Worm (Caenorhabditis elegans) whole organism, young adult: Measurements from ENCODE around the gene C55A6.7.

Experiments used
- B0035.1 ChIP-seq: sonication (generic microtip); optimal IDR thresholded peaks from 2 replicates; lab custom pipeline; 2016; ENCODE audit warnings: missing genetic modification characterization, mild to moderate bottlenecking, missing compliant biosample characterization, missing genotype, missing genetic modification reagents
- B0261.1 ChIP-seq: sonication (generic microtip); optimal IDR thresholded peaks from 2 replicates; lab custom pipeline; 2016; ENCODE audit warnings: mild to moderate bottlenecking, missing genetic modification characterization, moderate library complexity, missing compliant biosample characterization
- C06A6.2 ChIP-seq: fragments of 200-800 bp; sonication (Bioruptor generic); conservative IDR thresholded peaks from 2 replicates; pipeline ENCODE4 v1.3.6; 2022; ENCODE audit warnings: missing genetic modification characterization, missing compliant biosample characterization
- F10E7.11 ChIP-seq: sonication (generic microtip); optimal IDR thresholded peaks from 2 replicates; lab custom pipeline; 2017; ENCODE audit warnings: mild to moderate bottlenecking, missing genetic modification characterization, moderate library complexity, missing compliant biosample characterization
- F23B12.7 ChIP-seq: sonication (generic microtip); optimal IDR thresholded peaks from 2 replicates; lab custom pipeline; 2017; ENCODE audit warnings: missing genetic modification characterization, mild to moderate bottlenecking, missing compliant biosample characterization, antibody characterized with exemption, moderate library complexity; ENCODE audit not compliant: insufficient read depth
- F57C9.4 ChIP-seq: sonication (generic microtip); optimal IDR thresholded peaks from 2 replicates; lab custom pipeline; 2017; ENCODE audit warnings: mild to moderate bottlenecking, missing genetic modification characterization, missing compliant biosample characterization
- K11D2.4 ChIP-seq: fragments of 200-800 bp; sonication (Bioruptor generic); IDR thresholded peaks from 2 replicates; pipeline ENCODE4 v1.3.6; 2022; ENCODE audit warnings: missing genetic modification reagents, missing genetic modification characterization, missing compliant biosample characterization
- Y53G8AR.9 ChIP-seq: fragments of 200-800 bp; sonication (Bioruptor generic); conservative IDR thresholded peaks from 2 replicates; pipeline ENCODE4 v1.3.6; 2022; ENCODE audit warnings: missing genetic modification reagents, missing genetic modification characterization, missing compliant biosample characterization
- Y79H2A.3 ChIP-seq: fragments of 200-800 bp; sonication (Bioruptor generic); conservative IDR thresholded peaks from 2 replicates; pipeline ENCODE4 v1.3.6; 2022; ENCODE audit warnings: missing genetic modification reagents, missing genetic modification characterization, missing compliant biosample characterization
- aptf-3 ChIP-seq: fragments of 200-800 bp; sonication (Bioruptor generic); IDR thresholded peaks from 2 replicates; pipeline ENCODE4 v1.3.6; 2022; ENCODE audit warnings: missing genetic modification characterization, missing compliant biosample characterization
- attf-5 ChIP-seq: fragments of 200-800 bp; sonication (Bioruptor generic); optimal IDR thresholded peaks from 2 replicates; lab custom pipeline; 2018; ENCODE audit warnings: mild to moderate bottlenecking, missing genetic modification characterization, missing compliant biosample characterization
- bed-2 ChIP-seq: fragments of 200-800 bp; sonication (Bioruptor generic); IDR thresholded peaks from 2 replicates; pipeline ENCODE4 v1.3.6; 2022; ENCODE audit warnings: missing genetic modification reagents, missing genetic modification characterization, missing compliant biosample characterization
- cebp-1 ChIP-seq, 2 experiments: fragments of 200-800 bp in 1 of 2; sonication (Bioruptor generic) in 1 of 2; sonication (generic microtip) in 1 of 2; IDR thresholded peaks in 1 of 2; optimal IDR thresholded peaks in 1 of 2; 2 replicates each; pipeline versions ENCODE4 v1.3.6 to Lab custom; 2017 to 2022; ENCODE audit warnings: missing compliant biosample characterization in 2 of 2, missing genetic modification characterization in 2 of 2, mild to moderate bottlenecking in 1 of 2, missing genetic modification reagents in 1 of 2, moderate library complexity in 1 of 2
- cebp-2 ChIP-seq: fragments of 200-800 bp; sonication (Bioruptor generic); IDR thresholded peaks from 2 replicates; pipeline ENCODE4 v1.3.6; 2022; ENCODE audit warnings: missing genetic modification characterization, missing compliant biosample characterization
- ceh-27 ChIP-seq: fragments of 200-800 bp; sonication (Bioruptor generic); optimal IDR thresholded peaks from 2 replicates; lab custom pipeline; 2018; ENCODE audit warnings: mild to moderate bottlenecking, missing genetic modification characterization, moderate library complexity, missing compliant biosample characterization
- ceh-40 ChIP-seq: fragments of 200-800 bp; sonication (Bioruptor generic); IDR thresholded peaks from 2 replicates; pipeline ENCODE4 v1.3.6; 2022; ENCODE audit warnings: missing genetic modification characterization, missing compliant biosample characterization
- ceh-58 ChIP-seq: fragments of 200-800 bp; sonication (Bioruptor generic); IDR thresholded peaks from 2 replicates; pipeline ENCODE4 v1.3.6; 2022; ENCODE audit warnings: missing genetic modification characterization, missing compliant biosample characterization
- ceh-79 ChIP-seq: sonication (generic microtip); optimal IDR thresholded peaks from 2 replicates; lab custom pipeline; 2017; ENCODE audit warnings: mild to moderate bottlenecking, missing genetic modification characterization, missing compliant biosample characterization
- ceh-91 ChIP-seq: fragments of 200-800 bp; sonication (Bioruptor generic); IDR thresholded peaks from 2 replicates; pipeline ENCODE4 v1.3.6; 2022; ENCODE audit warnings: missing genetic modification reagents, missing genetic modification characterization, missing compliant biosample characterization
- efl-1 ChIP-seq: fragments of 150-350 bp; optimal IDR thresholded peaks from 2 replicates; lab custom pipeline; 2014; ENCODE audit warnings: missing biosample characterization, missing genetic modification reagents, missing genetic modification characterization
- egl-18 ChIP-seq: fragments of 200-800 bp; sonication (Bioruptor generic); IDR thresholded peaks from 2 replicates; pipeline ENCODE4 v1.3.6; 2022; ENCODE audit warnings: missing genetic modification reagents, missing genetic modification characterization, missing compliant biosample characterization
- gei-17 ChIP-seq: fragments of 200-800 bp; sonication (Bioruptor generic); optimal IDR thresholded peaks from 2 replicates; lab custom pipeline; 2018; ENCODE audit warnings: mild to moderate bottlenecking, missing genetic modification characterization, missing compliant biosample characterization
- hlh-26 ChIP-seq: fragments of 200-800 bp; sonication (Bioruptor generic); conservative IDR thresholded peaks from 2 replicates; pipeline ENCODE4 v1.3.6; 2022; ENCODE audit warnings: missing genetic modification reagents, missing genetic modification characterization, missing compliant biosample characterization
- hmg-20 ChIP-seq: fragments of 200-800 bp; sonication (Bioruptor generic); IDR thresholded peaks from 2 replicates; pipeline ENCODE4 v1.3.6; 2022; ENCODE audit warnings: missing genetic modification reagents, missing genetic modification characterization, missing compliant biosample characterization
- let-526 ChIP-seq: fragments of 200-800 bp; sonication (Bioruptor generic); IDR thresholded peaks from 2 replicates; pipeline ENCODE4 v1.3.6; 2022; ENCODE audit warnings: missing genetic modification reagents, missing genetic modification characterization, missing compliant biosample characterization
- lin-54 ChIP-seq: fragments of 200-800 bp; sonication (Bioruptor generic); optimal IDR thresholded peaks from 2 replicates; lab custom pipeline; 2018; ENCODE audit warnings: mild to moderate bottlenecking, missing genetic modification characterization, missing compliant biosample characterization
- lsy-27 ChIP-seq: sonication (generic microtip); optimal IDR thresholded peaks from 2 replicates; lab custom pipeline; 2017; ENCODE audit warnings: missing genetic modification characterization, mild to moderate bottlenecking, missing compliant biosample characterization, antibody characterized with exemption, missing genotype, borderline replicate concordance; ENCODE audit not compliant: insufficient read depth
- madf-10 ChIP-seq: sonication (generic microtip); optimal IDR thresholded peaks from 2 replicates; lab custom pipeline; 2016; ENCODE audit warnings: mild to moderate bottlenecking, missing genetic modification characterization, missing compliant biosample characterization
- mel-28 ChIP-seq: sonication (generic microtip); optimal IDR thresholded peaks from 2 replicates; lab custom pipeline; 2016; ENCODE audit warnings: borderline replicate concordance, mild to moderate bottlenecking, missing genetic modification characterization, missing compliant biosample characterization
- mes-4 ChIP-seq: sonication (generic microtip); optimal IDR thresholded peaks from 2 replicates; lab custom pipeline; 2016; ENCODE audit warnings: missing genotype, missing genetic modification characterization, missing compliant biosample characterization
- nfya-1 ChIP-seq: sonication (generic microtip); optimal IDR thresholded peaks from 2 replicates; lab custom pipeline; 2017; ENCODE audit warnings: antibody characterized with exemption, missing compliant biosample characterization, missing genetic modification characterization, borderline replicate concordance; ENCODE audit not compliant: insufficient read depth
- nhr-120 ChIP-seq: fragments of 200-800 bp; sonication (Bioruptor generic); IDR thresholded peaks from 2 replicates; pipeline ENCODE4 v1.3.6; 2022; ENCODE audit warnings: missing genetic modification characterization, missing compliant biosample characterization
- nhr-179 ChIP-seq: sonication (generic microtip); optimal IDR thresholded peaks from 2 replicates; lab custom pipeline; 2016; ENCODE audit warnings: mild to moderate bottlenecking, missing genetic modification characterization, missing compliant biosample characterization
- nhr-27 ChIP-seq: fragments of 200-800 bp; sonication (Bioruptor generic); optimal IDR thresholded peaks from 2 replicates; lab custom pipeline; 2018; ENCODE audit warnings: mild to moderate bottlenecking, missing genetic modification characterization, moderate library complexity, missing compliant biosample characterization
- nhr-90 ChIP-seq: sonication (generic microtip); optimal IDR thresholded peaks from 2 replicates; lab custom pipeline; 2016; ENCODE audit warnings: missing genotype, mild to moderate bottlenecking, missing genetic modification characterization, missing compliant biosample characterization
- pbrm-1 ChIP-seq: fragments of 200-800 bp; sonication (Bioruptor generic); IDR thresholded peaks from 2 replicates; pipeline ENCODE4 v1.3.6; 2022; ENCODE audit warnings: missing genetic modification reagents, missing genetic modification characterization, missing compliant biosample characterization
- rec-8 ChIP-seq, 2 experiments: sonication (generic microtip); optimal IDR thresholded peaks; 2 replicates each; lab custom pipeline; 2016; ENCODE audit warnings: mild to moderate bottlenecking in 2 of 2, missing genetic modification characterization in 2 of 2, missing genetic modification reagents in 2 of 2, missing genotype in 2 of 2, missing biosample characterization in 1 of 2, missing compliant biosample characterization in 1 of 2, moderate library complexity in 1 of 2
- rpc-1 ChIP-seq, 2 experiments: fragments of 150-350 bp in 1 of 2; sonication (generic microtip) in 1 of 2; optimal IDR thresholded peaks; 2 replicates each; lab custom pipeline; 2014 to 2018; ENCODE audit warnings: missing biosample characterization in 1 of 2, missing genetic modification characterization in 1 of 2, missing genetic modification reagents in 1 of 2, missing genotype in 1 of 2
- sdz-38 ChIP-seq: sonication (generic microtip); optimal IDR thresholded peaks from 2 replicates; lab custom pipeline; 2016; ENCODE audit warnings: missing genotype, missing genetic modification characterization, missing compliant biosample characterization
- somi-1 ChIP-seq: fragments of 200-800 bp; sonication (Bioruptor generic); optimal IDR thresholded peaks from 2 replicates; lab custom pipeline; 2018; ENCODE audit warnings: mild to moderate bottlenecking, missing genetic modification characterization, missing compliant biosample characterization
- tlf-1 ChIP-seq: fragments of 200-800 bp; sonication (Bioruptor generic); optimal IDR thresholded peaks from 2 replicates; lab custom pipeline; 2018; ENCODE audit warnings: mild to moderate bottlenecking, missing genetic modification characterization, missing compliant biosample characterization
- xnd-1 ChIP-seq: sonication (generic microtip); optimal IDR thresholded peaks from 2 replicates; lab custom pipeline; 2016; ENCODE audit warnings: missing genotype, missing genetic modification reagents, missing genetic modification characterization, missing compliant biosample characterization
- zfh-2 ChIP-seq: fragments of 200-800 bp; sonication (Bioruptor generic); conservative IDR thresholded peaks from 2 replicates; pipeline ENCODE4 v1.3.6; 2022; ENCODE audit warnings: missing genetic modification reagents, missing genetic modification characterization, missing compliant biosample characterization
- zim-3 ChIP-seq: sonication (generic microtip); optimal IDR thresholded peaks from 2 replicates; lab custom pipeline; 2017; ENCODE audit warnings: mild to moderate bottlenecking, missing genetic modification characterization, moderate library complexity, missing compliant biosample characterization
- ztf-3 ChIP-seq: fragments of 200-800 bp; sonication (Bioruptor generic); optimal IDR thresholded peaks from 2 replicates; lab custom pipeline; 2018; ENCODE audit warnings: mild to moderate bottlenecking, missing genetic modification characterization, missing compliant biosample characterization

The C55A6.7 gene

ce11 chrV:11533365-11533949 is 13.1 kb upstream of the C55A6.7 start (continued):
- TF ChIP-seq K11D2.4 (0 out of 2 replicates have a peak, but pooled peaks have one; percentile 49), efl-1 (GFP tag; lab: Kevin White, UChicago) (no peak), nhr-27 (tag; lab: Kevin White, UChicago) (no peak), zim-3 (tag; lab: Kevin White, UChicago) (no peak), sdz-38 (tag; lab: Kevin White, UChicago) (no peak), nfya-1 (tag; lab: Kevin White, UChicago) (no peak), ceh-79 (tag; lab: Kevin White, UChicago) (no peak), lsy-27 (tag; lab: Kevin White, UChicago) (no peak), rpc-1 (optimal IDR thresholded peaks at IDR 0.05; lab: Kevin White, UChicago) (no peak), rpc-1 (tag; optimal IDR thresholded peaks at IDR 0.05; lab: Kevin White, UChicago) (no peak), mes-4 (tag; lab: Kevin White, UChicago) (no peak)

DNA sequence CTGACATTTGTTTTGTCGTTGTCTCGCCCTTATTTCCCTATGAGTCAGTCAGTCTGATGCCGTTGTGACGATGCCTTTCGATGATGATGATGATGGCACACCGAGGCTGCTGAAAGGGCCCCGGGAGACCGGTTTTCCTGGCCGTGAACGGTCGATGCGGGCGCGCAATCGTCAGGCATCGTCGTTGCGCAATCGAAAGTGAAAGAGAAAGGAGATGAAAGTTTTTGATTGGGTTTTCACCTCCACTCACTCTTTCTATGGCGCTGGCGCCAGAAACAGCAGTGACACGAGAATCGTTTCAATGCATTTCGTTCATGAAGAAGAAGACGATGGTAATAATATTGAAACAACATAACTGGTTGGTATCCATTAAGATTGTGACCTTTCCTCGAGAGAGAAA is 12.6 kb upstream of the C55A6.7 start:
- TF ChIP-seq F10E7.11 (tag; lab: Kevin White, UChicago) (no peak), ceh-40 (GFP tag; lab: Robert Waterston, UW) (no peak), cebp-1 (GFP tag; IDR thresholded peaks at IDR 0.05; lab: Robert Waterston, UW) (no peak), cebp-1 (tag; optimal IDR thresholded peaks at IDR 0.05; lab: Kevin White, UChicago) (peak; percentile 16), madf-10 (tag; lab: Kevin White, UChicago) (no peak), tlf-1 (no peak), Y53G8AR.9 (GFP tag; lab: Robert Waterston, UW) (0 out of 2 replicates have a peak, but pooled peaks have one; percentile 19), F23B12.7 (no peak), somi-1 (GFP tag; lab: Kevin White, UChicago) (no peak), attf-5 (GFP tag; lab: Kevin White, UChicago) (no peak), Y79H2A.3 (GFP tag; lab: Robert Waterston, UW) (no peak), B0035.1 (no peak), ceh-58 (0 out of 2 replicates have a peak, but pooled peaks have one; percentile 33), hmg-20 (GFP tag; lab: Robert Waterston, UW) (no peak), lin-54 (GFP tag; lab: Kevin White, UChicago) (no peak), bed-2 (GFP tag; lab: Robert Waterston, UW) (no peak), ceh-27 (GFP tag; lab: Kevin White, UChicago) (peak; percentile 27), mes-4 (tag; lab: Kevin White, UChicago) (no peak), ztf-3 (GFP tag; lab: Kevin White, UChicago) (no peak), nhr-179 (tag; lab: Kevin White, UChicago) (no peak), zfh-2 (GFP tag; lab: Robert Waterston, UW) (peak; percentile 82), nhr-90 (tag; lab: Kevin White, UChicago) (no peak), efl-1 (GFP tag; lab: Kevin White, UChicago) (no peak), let-526 (GFP tag; lab: Robert Waterston, UW) (no peak), B0261.1 (tag; lab: Kevin White, UChicago) (no peak), aptf-3 (GFP tag; lab: Robert Waterston, UW) (no peak), F57C9.4 (tag; lab: Kevin White, UChicago) (no peak), xnd-1 (no peak), ceh-91 (GFP tag; lab: Robert Waterston, UW) (0 out of 2 replicates have a peak, but pooled peaks have one; percentile 23), egl-18 (GFP tag; lab: Robert Waterston, UW) (no peak), mel-28 (tag; lab: Kevin White, UChicago) (no peak), hlh-26 (GFP tag; lab: Robert Waterston, UW) (no peak), nhr-120 (GFP tag; lab: Robert Waterston, UW) (0 out of 2 replicates have a peak, but pooled peaks have one; percentile 75), C06A6.2 (GFP tag; lab: Robert Waterston, UW) (0 out of 2 replicates have a peak, but pooled peaks have one; percentile 37), rec-8 (tag; optimal IDR thresholded peaks at IDR 0.05; lab: Kevin White, UChicago) (no peak), gei-17 (GFP tag; lab: Kevin White, UChicago) (no peak), pbrm-1 (peak; percentile 49; the same call in 1 of the 2 replicates), cebp-2 (GFP tag; lab: Robert Waterston, UW) (no peak)
